Fruit fly (Drosophila melanogaster) whole organism, wandering third instar larva: ENCODE data around the gene mtTFB2.
A peak's percentile ranks its signal among the peaks of the same experiment; 100 is the strongest.

Source experiments
- Abd-B ChIP-seq: fragments of >200 bp; optimal IDR thresholded peaks from 2 replicates; lab custom pipeline; 2017; ENCODE audit warnings: missing biosample characterization, missing genetic modification characterization
- CG32264 ChIP-seq: fragments of 200-800 bp; sonication (Bioruptor generic); optimal IDR thresholded peaks from 2 replicates; lab custom pipeline; 2016; ENCODE audit warnings: missing biosample characterization, missing genetic modification characterization
- CG9705 ChIP-seq: fragments of 200-800 bp; sonication (Bioruptor generic); optimal IDR thresholded peaks from 2 replicates; lab custom pipeline; 2018; ENCODE audit warnings: missing biosample characterization, mild to moderate bottlenecking, missing genetic modification characterization
- CrebA ChIP-seq: fragments of 200-800 bp; sonication (Bioruptor generic); optimal IDR thresholded peaks from 2 replicates; lab custom pipeline; 2016; ENCODE audit warnings: missing biosample characterization, mild to moderate bottlenecking, missing genetic modification characterization, borderline replicate concordance
- Dif ChIP-seq: fragments of 200-275, 200-300 bp; sonication (Bioruptor generic); optimal IDR thresholded peaks from 2 replicates; lab custom pipeline; 2018; ENCODE audit warnings: missing biosample characterization, missing genetic modification characterization; ENCODE audit not compliant: partially characterized antibody
- GATAd ChIP-seq: sonication (Bioruptor generic); optimal IDR thresholded peaks from 2 replicates; lab custom pipeline; 2016; ENCODE audit warnings: missing biosample characterization, missing genetic modification characterization
- Hnf4 ChIP-seq: fragments of 200-800 bp; sonication (Bioruptor generic); optimal IDR thresholded peaks from 2 replicates; lab custom pipeline; 2016; ENCODE audit warnings: missing biosample characterization, mild to moderate bottlenecking, missing genetic modification characterization
- Hr78 ChIP-seq: fragments of >200 bp; optimal IDR thresholded peaks from 2 replicates; lab custom pipeline; 2017; ENCODE audit warnings: missing biosample characterization, missing genetic modification characterization
- Mio ChIP-seq: sonication (Bioruptor generic); optimal IDR thresholded peaks from 2 replicates; lab custom pipeline; 2016; ENCODE audit warnings: missing biosample characterization, missing genetic modification characterization
- Myc ChIP-seq: fragments of >200 bp; optimal IDR thresholded peaks from 2 replicates; lab custom pipeline; 2017
- N ChIP-seq: fragments of >200 bp; optimal IDR thresholded peaks from 2 replicates; lab custom pipeline; 2018; ENCODE audit warnings: missing biosample characterization, missing external identifiers, missing genetic modification characterization
- Rel ChIP-seq, 2 experiments: fragments of 200-800 bp; sonication (Bioruptor generic) in 1 of 2; optimal IDR thresholded peaks; 2 replicates in 1 of 2; 3 replicates in 1 of 2; lab custom pipeline; 2016 to 2019; ENCODE audit warnings: mild to moderate bottlenecking in 2 of 2, missing biosample characterization in 2 of 2, missing genetic modification characterization in 2 of 2, moderate library complexity in 1 of 2
- Sp1 ChIP-seq: fragments of 200-800 bp; sonication (Bioruptor generic); optimal IDR thresholded peaks from 3 replicates; lab custom pipeline; 2019; ENCODE audit warnings: missing biosample characterization, mild to moderate bottlenecking, missing genetic modification characterization, moderate library complexity
- Vsx2 ChIP-seq: fragments of 200-300, 225-300 bp; sonication (Bioruptor generic); optimal IDR thresholded peaks from 2 replicates; lab custom pipeline; 2018; ENCODE audit warnings: missing biosample characterization, missing genetic modification characterization; ENCODE audit not compliant: partially characterized antibody
- br ChIP-seq: fragments of 200-800 bp; sonication (Bioruptor generic); optimal IDR thresholded peaks from 2 replicates; lab custom pipeline; 2016; ENCODE audit warnings: missing biosample characterization, missing genetic modification characterization
- dmrt93B ChIP-seq: fragments of 200-800 bp; sonication (Bioruptor generic); optimal IDR thresholded peaks from 2 replicates; lab custom pipeline; 2018; ENCODE audit warnings: missing biosample characterization, mild to moderate bottlenecking, missing genetic modification characterization
- dsf ChIP-seq: sonication (Bioruptor generic); optimal IDR thresholded peaks from 2 replicates; lab custom pipeline; 2016; ENCODE audit warnings: missing biosample characterization, missing genetic modification characterization, borderline replicate concordance
- ey ChIP-seq: fragments of 200-800 bp; sonication (Bioruptor generic); optimal IDR thresholded peaks from 2 replicates; lab custom pipeline; 2016; ENCODE audit warnings: missing biosample characterization, missing genetic modification characterization
- fru ChIP-seq: fragments of 200-800 bp; sonication (Bioruptor generic); optimal IDR thresholded peaks from 3 replicates; lab custom pipeline; 2016; ENCODE audit warnings: missing biosample characterization, mild to moderate bottlenecking, missing genetic modification characterization
- h ChIP-seq: fragments of 200-800 bp; sonication (Bioruptor generic); optimal IDR thresholded peaks from 3 replicates; lab custom pipeline; 2016; ENCODE audit warnings: missing biosample characterization, mild to moderate bottlenecking, missing genetic modification characterization
- jim ChIP-seq: fragments of 175-275, 200-325 bp; sonication (Bioruptor generic); optimal IDR thresholded peaks from 2 replicates; lab custom pipeline; 2016; ENCODE audit warnings: missing biosample characterization, mild to moderate bottlenecking, missing genetic modification characterization
- lola ChIP-seq: fragments of >200 bp; optimal IDR thresholded peaks from 2 replicates; lab custom pipeline; 2017; ENCODE audit warnings: missing biosample characterization, missing genetic modification characterization
- pan ChIP-seq: fragments of >200 bp; optimal IDR thresholded peaks from 2 replicates; lab custom pipeline; 2017
- rgr ChIP-seq: fragments of 200-800 bp; sonication (Bioruptor generic); optimal IDR thresholded peaks from 3 replicates; lab custom pipeline; 2016; ENCODE audit warnings: missing biosample characterization, mild to moderate bottlenecking, missing genetic modification characterization
- sage ChIP-seq: fragments of 200-800 bp; sonication (Bioruptor generic); optimal IDR thresholded peaks from 2 replicates; lab custom pipeline; 2016; ENCODE audit warnings: missing biosample characterization, mild to moderate bottlenecking, missing genetic modification characterization
- tai ChIP-seq: sonication (Bioruptor generic); optimal IDR thresholded peaks from 2 replicates; lab custom pipeline; 2016; ENCODE audit warnings: missing biosample characterization, missing genetic modification characterization
- woc ChIP-seq: sonication (Bioruptor generic); optimal IDR thresholded peaks from 2 replicates; lab custom pipeline; 2016; ENCODE audit warnings: missing biosample characterization, mild to moderate bottlenecking, missing genetic modification characterization

Gene mtTFB2

dm6 chr3R:10091513-10091912 lies 46.1 kb downstream of the mtTFB2 start:
- TF ChIP-seq rgr (GFP tag; lab: Kevin White, UChicago) (no peak), woc (GFP tag; lab: Kevin White, UChicago) (no peak)
- TF ChIP-seq, all 38 proteins: peak for 0

- no peak for TF ChIP-seq Sp1 (GFP tag; lab: Kevin White, UChicago)
- TF ChIP-seq Dif (GFP tag; lab: Kevin White, UChicago), result peak; percentile 66
- no peak for TF ChIP-seq br (GFP tag; lab: Kevin White, UChicago)
- TF ChIP-seq Vsx2 (GFP tag; lab: Kevin White, UChicago), result no peak
- no peak for TF ChIP-seq lola (GFP tag; lab: Kevin White, UChicago)
- no peak for TF ChIP-seq fru (GFP tag; lab: Kevin White, UChicago)
These were observed 48.1 kb downstream of the mtTFB2 start for dm6 chr3R:10093252-10094030.

dm6 chr3R:10095052-10095451 lies 49.7 kb downstream of the mtTFB2 start:
- TF ChIP-seq Hr78 (GFP tag; lab: Kevin White, UChicago), result no peak
- no peak for TF ChIP-seq Rel (GFP tag; optimal IDR thresholded peaks at IDR 0.05; lab: Kevin White, UChicago)
- no peak for TF ChIP-seq Rel (tag; optimal IDR thresholded peaks at IDR 0.05; lab: Kevin White, UChicago)
- no peak for TF ChIP-seq fru (GFP tag; lab: Kevin White, UChicago)
- TF ChIP-seq CrebA (GFP tag; lab: Kevin White, UChicago), result no peak
- no peak for TF ChIP-seq dsf (GFP tag; lab: Kevin White, UChicago)
- TF ChIP-seq pan (lab: Kevin White, UChicago), result no peak
- TF ChIP-seq Myc, result no peak

dm6 chr3R:10095765-10096164 lies 50.4 kb downstream of the mtTFB2 start:
- no peak for TF ChIP-seq lola (GFP tag; lab: Kevin White, UChicago)
- TF ChIP-seq tai (GFP tag; lab: Kevin White, UChicago), result no peak
- TF ChIP-seq N (GFP tag; lab: Kevin White, UChicago), result no peak
- no peak for TF ChIP-seq sage (GFP tag; lab: Kevin White, UChicago)
- TF ChIP-seq CG32264 (GFP tag; lab: Kevin White, UChicago), result no peak
- TF ChIP-seq Abd-B, result no peak
- no peak for TF ChIP-seq h
- no peak for TF ChIP-seq rgr (GFP tag; lab: Kevin White, UChicago)
- TF ChIP-seq CG9705 (GFP tag; lab: Kevin White, UChicago), result no peak
- no peak for TF ChIP-seq dmrt93B (GFP tag; lab: Kevin White, UChicago)
- TF ChIP-seq GATAd, result no peak
- no peak for TF ChIP-seq Mio (GFP tag; lab: Kevin White, UChicago)
- TF ChIP-seq jim (GFP tag; lab: Kevin White, UChicago), result no peak
- no peak for TF ChIP-seq Hnf4 (GFP tag; lab: Kevin White, UChicago)
- TF ChIP-seq CrebA (GFP tag; lab: Kevin White, UChicago), result no peak
- no peak for TF ChIP-seq ey (GFP tag; lab: Kevin White, UChicago)
- no peak for TF ChIP-seq woc (GFP tag; lab: Kevin White, UChicago)
- no peak for TF ChIP-seq Rel (GFP tag; optimal IDR thresholded peaks at IDR 0.05; lab: Kevin White, UChicago)
- no peak for TF ChIP-seq Rel (tag; optimal IDR thresholded peaks at IDR 0.05; lab: Kevin White, UChicago)
- TF ChIP-seq pan (lab: Kevin White, UChicago), result no peak
